Fruit fly (Drosophila melanogaster) whole organism, embryonic: ENCODE data around the gene CG2641.

Experiments used
- Abd-B ChIP-seq: fragments of 200-800 bp; sonication (Bioruptor generic); optimal IDR thresholded peaks from 2 replicates; lab custom pipeline; 2018; ENCODE audit warnings: missing biosample characterization, mild to moderate bottlenecking, missing genetic modification characterization, moderate library complexity
- Atf6 ChIP-seq: fragments of 200-800 bp; sonication (Bioruptor generic); IDR thresholded peaks from 2 replicates; pipeline ENCODE4 v1.3.6; 2022; ENCODE audit warnings: missing biosample characterization, missing genetic modification characterization
- CG10147 ChIP-seq: fragments of 200-800 bp; sonication (Bioruptor generic); optimal IDR thresholded peaks from 2 replicates; lab custom pipeline; 2019; ENCODE audit warnings: missing biosample characterization, mild to moderate bottlenecking, missing genetic modification characterization, moderate library complexity
- CG10209 ChIP-seq: fragments of 200-800 bp; sonication (Bioruptor generic); optimal IDR thresholded peaks from 3 replicates; lab custom pipeline; 2017; ENCODE audit warnings: missing biosample characterization, mild to moderate bottlenecking, missing genetic modification characterization, missing genetic modification reagents
- CG1024 ChIP-seq: fragments of 200-800 bp; sonication (Bioruptor generic); IDR thresholded peaks from 2 replicates; pipeline ENCODE4 v1.3.6; 2022; ENCODE audit warnings: missing biosample characterization, missing genetic modification characterization
- CG11085 ChIP-seq: fragments of 200-800 bp; sonication (Bioruptor generic); IDR thresholded peaks from 2 replicates; pipeline ENCODE4 v1.3.6; 2022; ENCODE audit warnings: missing biosample characterization, missing genetic modification characterization
- CG12659 ChIP-seq: fragments of 200-800 bp; sonication (Bioruptor generic); optimal IDR thresholded peaks from 3 replicates; lab custom pipeline; 2017; ENCODE audit warnings: mild to moderate bottlenecking, missing biosample characterization, missing genetic modification reagents, missing genetic modification characterization
- CG12744 ChIP-seq: fragments of 200-800 bp; sonication (Bioruptor generic); optimal IDR thresholded peaks from 2 replicates; lab custom pipeline; 2016; ENCODE audit warnings: missing biosample characterization, missing genetic modification characterization
- CG18011 ChIP-seq: fragments of 200-800 bp; sonication (Bioruptor generic); optimal IDR thresholded peaks from 2 replicates; lab custom pipeline; 2017; ENCODE audit warnings: missing biosample characterization, missing genetic modification characterization, mild to moderate bottlenecking, moderate library complexity, missing genotype
- CG2678 ChIP-seq: fragments of 200-800 bp; sonication (Bioruptor generic); optimal IDR thresholded peaks from 3 replicates; lab custom pipeline; 2019; ENCODE audit warnings: missing biosample characterization, mild to moderate bottlenecking, missing genetic modification characterization, moderate library complexity
- CG2875 ChIP-seq: fragments of 200-800 bp; sonication (Bioruptor generic); optimal IDR thresholded peaks from 2 replicates; lab custom pipeline; 2017; ENCODE audit warnings: missing biosample characterization, mild to moderate bottlenecking, missing genetic modification characterization, missing genetic modification reagents
- CG31441 ChIP-seq: fragments of 200-800 bp; sonication (Bioruptor generic); IDR thresholded peaks from 2 replicates; pipeline ENCODE4 v1.3.6; 2022; ENCODE audit warnings: missing biosample characterization, missing genetic modification characterization
- CG3726 ChIP-seq: fragments of 200-800 bp; sonication (Bioruptor generic); IDR thresholded peaks from 3 replicates; pipeline ENCODE4, ENCODE4 v1.3.6; 2022; ENCODE audit warnings: missing biosample characterization, missing genetic modification characterization
- CG3847 ChIP-seq: fragments of 200-800 bp; sonication (Bioruptor generic); IDR thresholded peaks from 2 replicates; pipeline ENCODE4 v1.3.6; 2022; ENCODE audit warnings: missing biosample characterization, missing genetic modification characterization
- CG4707 ChIP-seq: fragments of 200-800 bp; sonication (Bioruptor generic); optimal IDR thresholded peaks from 2 replicates; lab custom pipeline; 2018; ENCODE audit warnings: missing biosample characterization, mild to moderate bottlenecking, missing genetic modification characterization, moderate library complexity
- CG6765 ChIP-seq: fragments of 200-800 bp; sonication (Bioruptor generic); optimal IDR thresholded peaks from 3 replicates; lab custom pipeline; 2017; ENCODE audit warnings: missing biosample characterization, mild to moderate bottlenecking, missing genetic modification characterization
- CG7745 ChIP-seq: fragments of 200-800 bp; sonication (Bioruptor generic); optimal IDR thresholded peaks from 2 replicates; lab custom pipeline; 2018; ENCODE audit warnings: missing biosample characterization, mild to moderate bottlenecking, missing genetic modification characterization, moderate library complexity
- CG8089 ChIP-seq: fragments of 200-800 bp; sonication (Bioruptor generic); optimal IDR thresholded peaks from 3 replicates; lab custom pipeline; 2016; ENCODE audit warnings: missing biosample characterization, missing genetic modification characterization
- CrebB ChIP-seq: fragments of 200-800 bp; sonication (Bioruptor generic); optimal IDR thresholded peaks from 3 replicates; lab custom pipeline; 2018; ENCODE audit warnings: missing biosample characterization, mild to moderate bottlenecking, missing genetic modification characterization
- Fer1 ChIP-seq: fragments of 200-800 bp; sonication (Bioruptor generic); optimal IDR thresholded peaks from 2 replicates; lab custom pipeline; 2017; ENCODE audit warnings: missing biosample characterization, mild to moderate bottlenecking, missing genetic modification characterization
- Fer3 ChIP-seq: fragments of 200-800 bp; sonication (Bioruptor generic); optimal IDR thresholded peaks from 2 replicates; lab custom pipeline; 2018; ENCODE audit warnings: missing biosample characterization, mild to moderate bottlenecking, missing genetic modification characterization, moderate library complexity
- HHEX ChIP-seq: fragments of 200-800 bp; sonication (Bioruptor generic); optimal IDR thresholded peaks from 3 replicates; lab custom pipeline; 2017; ENCODE audit warnings: missing biosample characterization, mild to moderate bottlenecking, missing genetic modification characterization, missing genetic modification reagents
- HLH3B ChIP-seq: fragments of 200-800 bp; sonication (Bioruptor generic); IDR thresholded peaks from 2 replicates; pipeline ENCODE4 v1.3.6; 2022; ENCODE audit warnings: missing biosample characterization, missing genetic modification characterization
- HLHmδ ChIP-seq: fragments of 200-800 bp; sonication (Bioruptor generic); optimal IDR thresholded peaks from 2 replicates; lab custom pipeline; 2018; ENCODE audit warnings: missing biosample characterization, mild to moderate bottlenecking, missing genetic modification characterization, moderate library complexity
- Hand ChIP-seq: fragments of 200-800 bp; sonication (Bioruptor generic); optimal IDR thresholded peaks from 2 replicates; lab custom pipeline; 2017; ENCODE audit warnings: mild to moderate bottlenecking, missing biosample characterization, missing genetic modification reagents, missing genetic modification characterization
- NC2α ChIP-seq: fragments of 200-800 bp; sonication (Bioruptor generic); optimal IDR thresholded peaks from 2 replicates; lab custom pipeline; 2016; ENCODE audit warnings: missing biosample characterization, missing genetic modification characterization
- NfI ChIP-seq: fragments of 200-800 bp; sonication (Bioruptor generic); optimal IDR thresholded peaks from 3 replicates; lab custom pipeline; 2018; ENCODE audit warnings: missing biosample characterization, mild to moderate bottlenecking, missing genetic modification characterization, moderate library complexity
- Oli ChIP-seq: fragments of 200-800 bp; sonication (Bioruptor generic); optimal IDR thresholded peaks from 2 replicates; lab custom pipeline; 2018; ENCODE audit warnings: missing biosample characterization, mild to moderate bottlenecking, missing genetic modification characterization, moderate library complexity
- PHDP ChIP-seq: fragments of 200-800 bp; sonication (Bioruptor generic); optimal IDR thresholded peaks from 3 replicates; lab custom pipeline; 2018; ENCODE audit warnings: missing biosample characterization, mild to moderate bottlenecking, missing genetic modification characterization, moderate library complexity
- Sox100B ChIP-seq: fragments of 200-800 bp; sonication (Bioruptor generic); optimal IDR thresholded peaks from 3 replicates; lab custom pipeline; 2018; ENCODE audit warnings: missing biosample characterization, mild to moderate bottlenecking, missing genetic modification characterization
- Sox102F ChIP-seq: fragments of 200-800 bp; sonication (Bioruptor generic); optimal IDR thresholded peaks from 2 replicates; lab custom pipeline; 2018; ENCODE audit warnings: missing biosample characterization, mild to moderate bottlenecking, missing genetic modification characterization, moderate library complexity
- ci ChIP-seq: fragments of 200-800 bp; sonication (Bioruptor generic); IDR thresholded peaks from 3 replicates; pipeline ENCODE4 v1.3.6; 2022; ENCODE audit warnings: missing biosample characterization, missing genetic modification characterization
- cwo ChIP-seq: fragments of 200-800 bp; sonication (Bioruptor generic); optimal IDR thresholded peaks from 3 replicates; lab custom pipeline; 2017; ENCODE audit warnings: missing biosample characterization, missing genetic modification characterization, mild to moderate bottlenecking, moderate library complexity, missing genetic modification reagents
- dpn ChIP-seq, 2 experiments: fragments of 200-800 bp; sonication (Bioruptor generic); optimal IDR thresholded peaks; 3 replicates each; lab custom pipeline; 2016; ENCODE audit warnings: missing biosample characterization in 2 of 2, missing genetic modification characterization in 2 of 2
- esg ChIP-seq: fragments of 200-800 bp; sonication (Bioruptor generic); conservative IDR thresholded peaks from 2 replicates; pipeline ENCODE4 v1.3.6; 2022; ENCODE audit warnings: missing biosample characterization, missing genetic modification characterization
- gcm2 ChIP-seq: fragments of 200-800 bp; sonication (Bioruptor generic); optimal IDR thresholded peaks from 2 replicates; lab custom pipeline; 2016; ENCODE audit warnings: missing biosample characterization, missing genetic modification characterization
- lab ChIP-seq: fragments of 200-800 bp; sonication (Bioruptor generic); optimal IDR thresholded peaks from 3 replicates; lab custom pipeline; 2017; ENCODE audit warnings: missing biosample characterization, missing genetic modification characterization, mild to moderate bottlenecking, moderate library complexity, missing genetic modification reagents
- mam ChIP-seq: fragments of 200-800 bp; sonication (Bioruptor generic); optimal IDR thresholded peaks from 3 replicates; lab custom pipeline; 2016; ENCODE audit warnings: missing biosample characterization, missing genetic modification characterization
- pfk ChIP-seq: fragments of 200-800 bp; sonication (Bioruptor generic); optimal IDR thresholded peaks from 2 replicates; lab custom pipeline; 2018; ENCODE audit warnings: missing biosample characterization, mild to moderate bottlenecking, missing genetic modification characterization, moderate library complexity
- pho ChIP-seq: fragments of 200-800 bp; sonication (Bioruptor generic); optimal IDR thresholded peaks from 2 replicates; lab custom pipeline; 2016; ENCODE audit warnings: missing biosample characterization, missing genetic modification characterization
- ro ChIP-seq: fragments of 200-800 bp; sonication (Bioruptor generic); IDR thresholded peaks from 2 replicates; pipeline ENCODE4 v1.3.6; 2022; ENCODE audit warnings: missing biosample characterization, missing genetic modification characterization
- scrt ChIP-seq: fragments of 200-800 bp; sonication (Bioruptor generic); optimal IDR thresholded peaks from 2 replicates; lab custom pipeline; 2018; ENCODE audit warnings: missing biosample characterization, mild to moderate bottlenecking, missing genetic modification characterization, moderate library complexity
- seq ChIP-seq: fragments of 200-800 bp; sonication (Bioruptor generic); IDR thresholded peaks from 2 replicates; pipeline ENCODE4 v1.3.6; 2022; ENCODE audit warnings: missing biosample characterization, missing genetic modification characterization
- sim ChIP-seq: fragments of 200-800 bp; sonication (Bioruptor generic); IDR thresholded peaks from 2 replicates; pipeline ENCODE4 v1.3.6; 2022; ENCODE audit warnings: missing biosample characterization, missing genetic modification characterization
- sob ChIP-seq: fragments of 200-800 bp; sonication (Bioruptor generic); IDR thresholded peaks from 2 replicates; pipeline ENCODE4 v1.3.6; 2022; ENCODE audit warnings: missing biosample characterization, missing genetic modification characterization
- vvl ChIP-seq: fragments of 200-800 bp; sonication (Bioruptor generic); IDR thresholded peaks from 2 replicates; pipeline ENCODE4 v1.3.6; 2022; ENCODE audit warnings: missing biosample characterization, missing genetic modification characterization
- wor ChIP-seq: fragments of 200-800 bp; sonication (Bioruptor generic); IDR thresholded peaks from 2 replicates; pipeline ENCODE4 v1.3.6; 2022; ENCODE audit warnings: missing biosample characterization, missing genetic modification characterization
- z ChIP-seq: fragments of 200-800 bp; sonication (Bioruptor generic); IDR thresholded peaks from 3 replicates; pipeline ENCODE4 v1.3.6; 2022; ENCODE audit warnings: missing biosample characterization, missing genetic modification characterization
- zen2 ChIP-seq: fragments of 200-800 bp; sonication (Bioruptor generic); IDR thresholded peaks from 3 replicates; pipeline ENCODE4 v1.3.6; 2022; ENCODE audit warnings: missing biosample characterization, missing genetic modification characterization; ENCODE audit not compliant: partially characterized antibody
- zfh2 ChIP-seq: fragments of 200-800 bp; sonication (Bioruptor generic); optimal IDR thresholded peaks from 2 replicates; lab custom pipeline; 2016; ENCODE audit warnings: missing biosample characterization, missing genetic modification characterization

Gene CG2641

dm6 chr3R:7821559-7821958, 27.7 kb downstream of the CG2641 start (continued):
- peak; percentile 39 for TF ChIP-seq scrt (GFP tag; lab: Kevin White, UChicago)
- peak; percentile 21 for TF ChIP-seq NfI (GFP tag; lab: Kevin White, UChicago)
- no peak for TF ChIP-seq NC2α (GFP tag; lab: Kevin White, UChicago)
- TF ChIP-seq CG2875 (GFP tag; lab: Kevin White, UChicago) = no peak
- TF ChIP-seq CG10147 (GFP tag; lab: Kevin White, UChicago) = peak; percentile 41
- TF ChIP-seq Fer1 (GFP tag; lab: Kevin White, UChicago) = peak; percentile 77
- peak; percentile 36 for TF ChIP-seq CG10209 (GFP tag; lab: Kevin White, UChicago)
- TF ChIP-seq CG3847 (GFP tag; lab: Robert Waterston, UW) = peak; percentile 30
- peak; percentile 26 for TF ChIP-seq CG18011
- no peak for TF ChIP-seq CG7745 (tag; lab: Kevin White, UChicago)
- peak; percentile 41 for TF ChIP-seq Oli (tag; lab: Kevin White, UChicago)
- TF ChIP-seq ro (GFP tag; lab: Robert Waterston, UW) = no peak
- TF ChIP-seq CG12744 (GFP tag; lab: Kevin White, UChicago) = peak; percentile 18
- peak in 1 of 2 experiments; percentile 11 for TF ChIP-seq dpn (GFP tag; optimal IDR thresholded peaks at IDR 0.05; lab: Kevin White, UChicago)
- no peak for TF ChIP-seq wor (GFP tag; lab: Robert Waterston, UW)
- peak; percentile 50 for TF ChIP-seq CG6765
- TF ChIP-seq CG8089 (GFP tag; lab: Kevin White, UChicago) = no peak
- TF ChIP-seq lab (GFP tag; lab: Kevin White, UChicago) = peak; percentile 74
- TF ChIP-seq esg (GFP tag; lab: Robert Waterston, UW) = peak; percentile 35; the same call in 1 of the 2 replicates
- peak; percentile 45 for TF ChIP-seq HHEX (GFP tag; lab: Kevin White, UChicago)
- TF ChIP-seq Sox100B = peak; percentile 3
- TF ChIP-seq Fer3 (tag; lab: Kevin White, UChicago) = peak; percentile 39
- no peak for TF ChIP-seq sim (GFP tag; lab: Robert Waterston, UW)
- 0 out of 2 replicates have a peak, but pooled peaks have one; percentile 20 for TF ChIP-seq seq (GFP tag; lab: Robert Waterston, UW)
- TF ChIP-seq HLHmδ (GFP tag; lab: Kevin White, UChicago) = no peak
- TF ChIP-seq CrebB = no peak
- 0 out of 2 replicates have a peak, but pooled peaks have one; percentile 22 for TF ChIP-seq sob (GFP tag; lab: Robert Waterston, UW)
- TF ChIP-seq gcm2 (GFP tag; lab: Kevin White, UChicago) = no peak
- peak; percentile 35 for TF ChIP-seq CG12659 (GFP tag; lab: Kevin White, UChicago)
- TF ChIP-seq vvl (GFP tag; lab: Robert Waterston, UW) = peak; percentile 42; the same call in 1 of the 2 replicates
- TF ChIP-seq pfk (GFP tag; lab: Kevin White, UChicago) = no peak
- TF ChIP-seq PHDP = peak; percentile 28
- TF ChIP-seq pho (GFP tag; lab: Kevin White, UChicago) = peak; percentile 46
- TF ChIP-seq Abd-B (GFP tag; lab: Kevin White, UChicago) = peak; percentile 11
- peak; percentile 69 for TF ChIP-seq CG2678 (tag; lab: Kevin White, UChicago)
- 0 out of 2 replicates have a peak, but pooled peaks have one; percentile 17 for TF ChIP-seq HLH3B (GFP tag; lab: Robert Waterston, UW)
- TF ChIP-seq Atf6 = peak; percentile 44; the same call in 1 of the 2 replicates
- TF ChIP-seq CG3726 (GFP tag; lab: Robert Waterston, UW) = 0 out of 3 replicates have a peak, but pooled peaks have one; percentile 13
- TF ChIP-seq CG31441 = 0 out of 2 replicates have a peak, but pooled peaks have one; percentile 19
- TF ChIP-seq CG11085 (GFP tag; lab: Robert Waterston, UW) = no peak
- peak; percentile 52 for TF ChIP-seq cwo (GFP tag; lab: Kevin White, UChicago)
- peak; percentile 52 for TF ChIP-seq mam (GFP tag; lab: Kevin White, UChicago)
- TF ChIP-seq CG1024 (GFP tag; lab: Robert Waterston, UW) = no peak
- no peak for TF ChIP-seq CG4707 (GFP tag; lab: Kevin White, UChicago)
- TF ChIP-seq z (GFP tag; lab: Robert Waterston, UW) = no peak
- no peak; the same call in 2 of the 3 replicates for TF ChIP-seq ci (GFP tag; lab: Robert Waterston, UW)
- TF ChIP-seq Hand = peak; percentile 52
- TF ChIP-seq zfh2 (GFP tag; lab: Kevin White, UChicago) = peak; percentile 25
- TF ChIP-seq zen2 (GFP tag; lab: Robert Waterston, UW) = no peak
- peak; percentile 27 for TF ChIP-seq Sox102F
